Worm (Caenorhabditis elegans): ENCODE results near the gene hlh-11.

hlh-11 gene

DNA sequence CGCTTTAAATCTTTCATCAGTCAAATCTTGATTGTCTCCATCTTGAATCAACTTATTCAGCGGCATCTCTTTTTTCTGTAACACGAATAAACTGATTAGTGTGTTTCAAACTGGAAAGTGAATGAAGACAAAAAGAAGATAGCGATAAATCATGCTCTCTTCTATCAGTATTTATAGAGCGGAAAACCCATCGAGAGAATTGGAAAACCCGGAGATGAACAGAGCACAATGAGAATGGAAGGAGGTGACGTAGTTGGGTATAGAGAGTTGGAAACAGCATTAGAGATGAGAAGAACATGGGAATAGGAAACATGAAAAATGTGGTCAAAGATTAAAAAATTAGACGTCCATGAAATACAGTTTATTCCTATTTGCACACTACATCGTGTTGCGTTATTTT, 27.4 kb upstream of the hlh-11 start, which contains the start of gene acox-1.5:
Gene acox-1.5, minus strand, starts transcription at position 75 of the 400 bp plus-strand sequence.
- TF ChIP-seq jun-1 (tag; optimal IDR thresholded peaks at IDR 0.05): no peak
- TF ChIP-seq unc-62 (GFP tag; optimal IDR thresholded peaks at IDR 0.05 in 1 of 2): peak in 1 of 2 experiments; percentile 16
- no peak for TF ChIP-seq unc-62 (tag; optimal IDR thresholded peaks at IDR 0.05)
- TF ChIP-seq ztf-11 (tag; optimal IDR thresholded peaks at IDR 0.05): no peak
- TF ChIP-seq aha-1 (tag): peak; percentile 19
- TF ChIP-seq dmd-9 (GFP tag; IDR thresholded peaks at IDR 0.05): no peak
- no peak for TF ChIP-seq fkh-10 (GFP tag; optimal IDR thresholded peaks at IDR 0.05)
- no peak for TF ChIP-seq nhr-11 (tag; optimal IDR thresholded peaks at IDR 0.05)
- TF ChIP-seq nhr-42 (GFP tag; IDR thresholded peaks at IDR 0.05): no peak
- TF ChIP-seq ZK546.5 (tag; optimal IDR thresholded peaks at IDR 0.05): no peak
- TF ChIP-seq nhr-77 (tag; optimal IDR thresholded peaks at IDR 0.05): peak; percentile 56
- no peak for TF ChIP-seq ztf-7 (tag; optimal IDR thresholded peaks at IDR 0.05)
- no peak for TF ChIP-seq mdt-29 (GFP tag; IDR thresholded peaks at IDR 0.05)
- peak; percentile 55 for TF ChIP-seq nhr-28 (tag; optimal IDR thresholded peaks at IDR 0.05)
- TF ChIP-seq dve-1 (tag; optimal IDR thresholded peaks at IDR 0.05; ENCODE audit: insufficient read depth): peak; percentile 22
- TF ChIP-seq hlh-11 (tag; optimal IDR thresholded peaks at IDR 0.05): peak; percentile 34
- peak; percentile 62 for TF ChIP-seq dmd-6 (GFP tag; IDR thresholded peaks at IDR 0.05)
- peak; percentile 77 for TF ChIP-seq pqm-1 (tag; optimal IDR thresholded peaks at IDR 0.05)

DNA sequence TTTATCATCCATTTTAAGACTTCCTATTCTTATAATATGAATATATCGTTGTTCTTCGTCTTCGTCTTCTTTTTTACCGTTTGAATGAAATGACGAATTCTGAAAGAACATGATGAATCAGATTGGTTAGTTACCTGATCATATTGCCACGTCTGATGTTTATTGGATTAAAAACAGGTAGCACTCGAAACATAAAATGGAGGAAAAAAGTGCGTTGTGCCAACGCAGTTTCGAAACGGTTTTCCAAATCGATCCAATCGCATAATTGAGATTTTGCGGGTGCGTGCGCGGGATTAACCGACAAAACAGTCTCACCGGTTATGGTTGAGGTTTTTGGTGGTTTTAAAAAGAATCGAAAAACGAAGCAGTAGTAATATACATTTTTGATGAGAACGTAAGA, 23.9 kb upstream of the hlh-11 start, which contains the start of gene rom-2:
Gene rom-2, minus strand, starts transcription at position 101 of the 400 bp plus-strand sequence.
- TF ChIP-seq snpc-1.2 (GFP tag; IDR thresholded peaks at IDR 0.05): no peak
- no peak for TF ChIP-seq F49E8.2 (tag; optimal IDR thresholded peaks at IDR 0.05; ENCODE audit: borderline replicate concordance)
- TF ChIP-seq aha-1 (tag): no peak
- TF ChIP-seq vab-7 (GFP tag; IDR thresholded peaks at IDR 0.05): no peak
- TF ChIP-seq F37D6.2 (tag; optimal IDR thresholded peaks at IDR 0.05): no peak
- TF ChIP-seq ces-1 (GFP tag; optimal IDR thresholded peaks at IDR 0.05): no peak
- no peak for TF ChIP-seq lsy-2 (tag; optimal IDR thresholded peaks at IDR 0.05)
- TF ChIP-seq gei-8 (GFP tag; optimal IDR thresholded peaks at IDR 0.05): no peak
- TF ChIP-seq hif-1 (tag; optimal IDR thresholded peaks at IDR 0.05): no peak
- TF ChIP-seq mdt-29 (GFP tag; IDR thresholded peaks at IDR 0.05): no peak

DNA sequence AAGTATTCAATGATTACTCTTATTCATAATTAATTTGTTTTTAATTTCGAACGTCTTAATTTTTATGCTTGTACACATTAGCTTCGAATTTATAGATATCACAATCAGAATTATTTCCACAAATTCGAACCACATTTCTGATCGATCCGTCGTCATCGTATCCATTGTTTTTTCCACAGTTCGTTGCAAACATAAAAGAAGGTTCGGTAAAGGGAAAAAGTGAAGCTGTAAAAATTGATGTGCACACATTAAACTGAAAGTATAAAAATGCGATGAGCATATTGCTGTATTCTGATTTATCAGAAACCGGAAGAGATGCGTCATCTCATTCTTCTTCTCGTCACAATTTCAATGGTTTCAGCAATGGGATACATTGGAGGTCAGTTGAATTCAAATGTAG, 22.5 kb upstream of the hlh-11 start, which contains the start of gene C48B4.12:
Gene C48B4.12, plus strand, starts transcription at position 301 of the 400 bp plus-strand sequence.
- no peak for TF ChIP-seq nhr-28 (tag; optimal IDR thresholded peaks at IDR 0.05)
- no peak for TF ChIP-seq unc-130 (GFP tag; optimal IDR thresholded peaks at IDR 0.05)
- TF ChIP-seq lir-3 (tag; optimal IDR thresholded peaks at IDR 0.05): no peak
- TF ChIP-seq mxl-3 (GFP tag; optimal IDR thresholded peaks at IDR 0.05): no peak
- TF ChIP-seq lin-29 (GFP tag; IDR thresholded peaks at IDR 0.05): no peak
- no peak for TF ChIP-seq mep-1 (tag; optimal IDR thresholded peaks at IDR 0.05)
- no peak for TF ChIP-seq ctbp-1 (GFP tag; IDR thresholded peaks at IDR 0.05)

DNA sequence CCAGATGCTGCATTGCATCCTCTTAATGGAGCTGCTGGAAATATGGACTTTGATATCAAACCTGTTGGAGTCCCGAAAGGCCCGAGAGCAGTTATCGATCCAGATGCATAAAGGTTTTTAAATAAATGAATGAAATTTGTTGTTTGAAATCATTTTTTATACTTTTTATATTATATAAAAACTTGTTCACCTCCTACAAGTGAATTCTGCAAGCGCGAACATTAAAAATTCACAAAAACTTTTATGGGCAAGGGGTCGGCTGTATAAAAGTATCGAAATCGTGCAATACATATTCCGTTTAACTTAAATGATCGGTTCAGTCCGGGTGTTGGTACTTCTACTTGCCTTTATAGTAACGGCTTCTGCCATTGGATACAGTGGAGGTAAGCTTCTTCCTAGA, 21.3 kb upstream of the hlh-11 start, which contains the start of gene F58A4.1:
Gene F58A4.1, plus strand, starts transcription at position 301 of the 400 bp plus-strand sequence.
- TF ChIP-seq F26F4.8 (GFP tag; conservative IDR thresholded peaks at IDR 0.05): no peak
- TF ChIP-seq ceh-82 (tag; optimal IDR thresholded peaks at IDR 0.05): no peak
- TF ChIP-seq ZK546.5 (tag; optimal IDR thresholded peaks at IDR 0.05): no peak

DNA sequence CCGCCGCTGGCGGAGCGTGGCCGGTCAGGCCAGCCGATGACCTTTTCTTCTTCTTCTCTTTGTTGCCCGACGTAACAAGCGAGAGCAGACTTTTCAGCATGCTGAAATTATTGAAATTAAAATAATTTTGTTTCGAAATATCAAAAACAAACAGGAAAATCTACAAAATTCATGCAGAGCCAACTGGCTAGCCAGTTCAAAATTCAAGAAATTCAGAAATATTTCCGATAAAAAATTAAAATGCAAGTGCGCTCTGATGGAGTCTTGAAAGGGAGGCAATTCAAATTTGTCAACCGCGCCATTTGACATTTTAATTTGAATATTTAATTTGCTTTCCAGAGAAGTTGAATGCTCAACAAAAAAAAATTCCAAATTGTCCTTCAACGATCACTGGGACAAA, 18.9 kb upstream of the hlh-11 start, which contains the start of gene F58A4.2:
Gene F58A4.2, minus strand, starts transcription at position 101 of the 400 bp plus-strand sequence.
- no peak for TF ChIP-seq R02D3.7 (tag; optimal IDR thresholded peaks at IDR 0.05)
- no peak for TF ChIP-seq zfp-3 (GFP tag; conservative IDR thresholded peaks at IDR 0.05)
- no peak for TF ChIP-seq arid-1 (GFP tag; conservative IDR thresholded peaks at IDR 0.05)
- TF ChIP-seq ceh-82 (tag; optimal IDR thresholded peaks at IDR 0.05): no peak
- TF ChIP-seq hlh-30 (tag; optimal IDR thresholded peaks at IDR 0.05; ENCODE audit: insufficient read depth): no peak
- TF ChIP-seq unc-130 (GFP tag; optimal IDR thresholded peaks at IDR 0.05): no peak
- TF ChIP-seq tra-1 (GFP tag; IDR thresholded peaks at IDR 0.05): no peak
- TF ChIP-seq spr-3 (GFP tag; optimal IDR thresholded peaks at IDR 0.05): no peak
- TF ChIP-seq dpl-1 (GFP tag; optimal IDR thresholded peaks at IDR 0.05): no peak
- no peak for TF ChIP-seq daf-8 (GFP tag; IDR thresholded peaks at IDR 0.05)
- no peak for TF ChIP-seq zfp-2 (tag; optimal IDR thresholded peaks at IDR 0.05)
- no peak for TF ChIP-seq lin-15B (tag; optimal IDR thresholded peaks at IDR 0.05)
- no peak for TF ChIP-seq dmd-9 (GFP tag; IDR thresholded peaks at IDR 0.05)
- no peak for TF ChIP-seq lsy-2 (tag; optimal IDR thresholded peaks at IDR 0.05)
- TF ChIP-seq aly-2 (tag; optimal IDR thresholded peaks at IDR 0.05): no peak

Data from whole organism, L4 larva.